Fruit fly (Drosophila melanogaster) ovary, adult (tissue): ENCODE measurements around the gene CG8142.

ENCODE experiments used
- CG17801 ChIP-seq: fragments of 200-800 bp; optimal IDR thresholded peaks from 2 replicates; lab custom pipeline; 2019; ENCODE audit warnings: missing biosample characterization, mild to moderate bottlenecking, missing genetic modification characterization, moderate library complexity; ENCODE audit not compliant: partially characterized antibody

CG8142 gene

dm6 chrX:17877974-17878373 is 33.5 kb upstream of the CG8142 start:
- no peak for TF ChIP-seq CG17801 (GFP tag; lab: Kevin White, UChicago)

- no peak for TF ChIP-seq CG17801 (GFP tag; lab: Kevin White, UChicago)
Observed at dm6 chrX:17876518-17876917, 32.0 kb upstream of the CG8142 start.

- TF ChIP-seq CG17801 (GFP tag; lab: Kevin White, UChicago) = no peak
Observed at dm6 chrX:17875695-17876094, 31.2 kb upstream of the CG8142 start.

- no peak for TF ChIP-seq CG17801 (GFP tag; lab: Kevin White, UChicago)
Observed at dm6 chrX:17875014-17875589, 30.6 kb upstream of the CG8142 start.

dm6 chrX:17873329-17873728 is 28.8 kb upstream of the CG8142 start:
- no peak for TF ChIP-seq CG17801 (GFP tag; lab: Kevin White, UChicago)

dm6 chrX:17872310-17872709 is 27.8 kb upstream of the CG8142 start:
- no peak for TF ChIP-seq CG17801 (GFP tag; lab: Kevin White, UChicago)

dm6 chrX:17870614-17871394 is 26.3 kb upstream of the CG8142 start:
- TF ChIP-seq CG17801 (GFP tag; lab: Kevin White, UChicago) = no peak

- no peak for TF ChIP-seq CG17801 (GFP tag; lab: Kevin White, UChicago)
Observed at dm6 chrX:17865103-17865502, 20.6 kb upstream of the CG8142 start.

dm6 chrX:17860711-17861110 is 16.2 kb upstream of the CG8142 start, which contains the start of the genes Arp8 and CG6769:
Arp8 (minus strand) TSS chrX:17860800.
CG6769 (plus strand) TSS chrX:17861002.
- TF ChIP-seq CG17801 (GFP tag; lab: Kevin White, UChicago) = peak; percentile 54

dm6 chrX:17857809-17858208 is 13.3 kb upstream of the CG8142 start:
- TF ChIP-seq CG17801 (GFP tag; lab: Kevin White, UChicago) = no peak

- TF ChIP-seq CG17801 (GFP tag; lab: Kevin White, UChicago) = peak; percentile 65
Observed at dm6 chrX:17856458-17857277, 12.2 kb upstream of the CG8142 start, which contains the start of gene Srx. Srx (plus strand) TSS chrX:17856974.

- no peak for TF ChIP-seq CG17801 (GFP tag; lab: Kevin White, UChicago)
Observed at dm6 chrX:17856029-17856428, 11.5 kb upstream of the CG8142 start, which contains the start of gene Mco4. Mco4 (minus strand) TSS chrX:17856129.

- TF ChIP-seq CG17801 (GFP tag; lab: Kevin White, UChicago) = no peak
Observed at dm6 chrX:17852457-17852856, 8.0 kb upstream of the CG8142 start, which contains the start of gene CG32554. CG32554 (minus strand) TSS chrX:17852685.

dm6 chrX:17850179-17850578 is 5.7 kb upstream of the CG8142 start, which contains the start of the genes CG15814 and Spt7:
CG15814 (minus strand) TSS chrX:17850342.
Spt7 (plus strand) TSS chrX:17850460.
- peak; percentile 63 for TF ChIP-seq CG17801 (GFP tag; lab: Kevin White, UChicago)
